Worm (Caenorhabditis elegans) whole organism, L4 larva: ENCODE data around the gene pals-26.

Experiments
- nhr-25 ChIP-seq: sonication (generic microtip); optimal IDR thresholded peaks from 2 replicates; lab custom pipeline; 2017; ENCODE audit warnings: missing genetic modification characterization, mild to moderate bottlenecking, missing compliant biosample characterization, antibody characterized with exemption, moderate library complexity, borderline replicate concordance; ENCODE audit not compliant: insufficient read depth
- nhr-77 ChIP-seq: fragments of 150-350 bp; optimal IDR thresholded peaks from 2 replicates; lab custom pipeline; 2014; ENCODE audit warnings: missing biosample characterization, missing genetic modification characterization
- pqm-1 ChIP-seq: sonication (generic microtip); optimal IDR thresholded peaks from 2 replicates; lab custom pipeline; 2017; ENCODE audit warnings: missing biosample characterization, missing genetic modification characterization

DNA sequence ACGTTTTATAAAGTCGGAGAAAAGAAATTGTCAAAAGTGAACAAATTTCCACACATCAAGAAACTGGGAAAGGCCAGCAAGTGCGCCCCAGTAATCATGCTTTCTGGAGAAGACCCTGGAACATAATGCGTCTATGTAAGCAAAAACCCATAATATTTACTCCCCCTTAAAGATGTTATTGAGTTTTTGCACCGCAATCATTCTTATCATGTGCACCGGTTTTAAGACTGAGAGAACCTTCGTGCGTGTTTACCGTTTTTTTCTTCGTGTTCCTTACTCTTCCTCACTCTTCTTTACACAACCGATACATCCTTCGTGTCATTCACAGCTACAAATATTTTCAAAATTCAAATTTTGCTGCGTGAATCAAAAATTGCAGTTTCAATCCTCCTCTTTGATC lies 2.1 kb upstream of the pals-26 start:
- TF ChIP-seq pqm-1 = no peak
- no peak for TF ChIP-seq nhr-77 (tag; lab: Kevin White, UChicago)
- no peak for TF ChIP-seq nhr-25 (tag; lab: Kevin White, UChicago)
